Worm (Caenorhabditis elegans) whole organism, L2 larva: Measurements from ENCODE around the gene des-2.
"Not testable (repeated sequence)": the region's sequence is repeated elsewhere in the genome, so short reads cannot be mapped to it uniquely, and the experiment has no call there.

Source experiments
- ZK546.5 ChIP-seq: sonication (generic microtip); optimal IDR thresholded peaks from 2 replicates; lab custom pipeline; 2017; ENCODE audit warnings: missing biosample characterization, missing genetic modification characterization
- ama-1 ChIP-seq: fragments of 150-350 bp; optimal IDR thresholded peaks from 2 replicates; lab custom pipeline; 2018; ENCODE audit warnings: inconsistent platforms
- ceh-82 ChIP-seq: fragments of 150-350 bp; optimal IDR thresholded peaks from 2 replicates; lab custom pipeline; 2014; ENCODE audit warnings: missing biosample characterization, missing genetic modification characterization
- elt-1 ChIP-seq: fragments of 150-350 bp; optimal IDR thresholded peaks from 2 replicates; lab custom pipeline; 2014; ENCODE audit warnings: missing biosample characterization, missing genetic modification characterization
- fos-1 ChIP-seq: fragments of 150-350 bp; optimal IDR thresholded peaks from 2 replicates; lab custom pipeline; 2014; ENCODE audit warnings: missing biosample characterization, missing genetic modification characterization
- lin-39 ChIP-seq: fragments of 150-350 bp; optimal IDR thresholded peaks from 2 replicates; lab custom pipeline; 2014; ENCODE audit warnings: missing biosample characterization, missing genetic modification reagents, missing genetic modification characterization
- lsy-2 ChIP-seq, 2 experiments: fragments of 150-350 bp in 1 of 2; sonication (generic microtip) in 1 of 2; optimal IDR thresholded peaks; 2 replicates each; lab custom pipeline; 2014 to 2017; ENCODE audit warnings: missing biosample characterization in 2 of 2, missing genetic modification characterization in 2 of 2
- mab-5 ChIP-seq: fragments of 150-350 bp; optimal IDR thresholded peaks from 2 replicates; lab custom pipeline; 2014; ENCODE audit warnings: missing biosample characterization, missing genetic modification characterization
- nhr-10 ChIP-seq: sonication (generic microtip); optimal IDR thresholded peaks from 2 replicates; lab custom pipeline; 2017; ENCODE audit warnings: missing biosample characterization, missing genetic modification characterization
- unc-62 ChIP-seq: fragments of 150-350 bp; optimal IDR thresholded peaks from 2 replicates; lab custom pipeline; 2014; ENCODE audit warnings: missing biosample characterization, missing genetic modification reagents, missing genetic modification characterization
- zag-1 ChIP-seq: fragments of 150-350 bp; optimal IDR thresholded peaks from 2 replicates; lab custom pipeline; 2014; ENCODE audit warnings: missing biosample characterization, missing genetic modification characterization
- ztf-4 ChIP-seq: fragments of 150-350 bp; optimal IDR thresholded peaks from 2 replicates; lab custom pipeline; 2014; ENCODE audit warnings: missing biosample characterization, missing genetic modification characterization

- TF ChIP-seq mab-5 (tag; lab: Kevin White, UChicago); nhr-10 (tag; lab: Kevin White, UChicago); elt-1; lsy-2 (tag; optimal IDR thresholded peaks at IDR 0.05; lab: Kevin White, UChicago); lin-39 (tag; lab: Kevin White, UChicago); ama-1 (lab: Kevin White, UChicago); ceh-82 (tag; lab: Kevin White, UChicago); unc-62 (GFP tag; lab: Kevin White, UChicago); fos-1 (tag; lab: Kevin White, UChicago); ZK546.5; zag-1; ztf-4 (tag; lab: Kevin White, UChicago): not testable (repeated sequence)
These were observed 25.4 kb downstream of the des-2 start, which contains the start of gene nas-18 for ce11 chrV:11396134-11396533.
